Fruit fly (Drosophila melanogaster): ENCODE data around the gene Iris.
A peak's percentile ranks its signal among the peaks of the same experiment; 100 is the strongest.

The Iris gene

dm6 chr2L:1142730-1143281 is 8.9 kb upstream of the Iris start, which contains the start of gene MFS3:
Gene MFS3 (plus strand): TSS chr2L:1143201.
- TF ChIP-seq pad (GFP tag; optimal IDR thresholded peaks at IDR 0.05), result peak; percentile 39
- no peak for TF ChIP-seq CG5204 (GFP tag; optimal IDR thresholded peaks at IDR 0.05)

- TF ChIP-seq CG11617 (GFP tag; optimal IDR thresholded peaks at IDR 0.05) (no peak), toe (GFP tag; optimal IDR thresholded peaks at IDR 0.05) (no peak), Hr96 (GFP tag; optimal IDR thresholded peaks at IDR 0.05) (no peak), bab1 (GFP tag; optimal IDR thresholded peaks at IDR 0.05) (no peak), ovo (GFP tag; optimal IDR thresholded peaks at IDR 0.05) (no peak), CG7101 (tag; optimal IDR thresholded peaks at IDR 0.05) (no peak), kay (GFP tag; ENCODE audit: borderline replicate concordance) (no peak), CG12768 (GFP tag; optimal IDR thresholded peaks at IDR 0.05) (no peak)
These were observed 3.1 kb upstream of the Iris start for dm6 chr2L:1136993-1137392.

dm6 chr2L:1135495-1135894 is 1.6 kb upstream of the Iris start:
- TF ChIP-seq CG14711 (tag; optimal IDR thresholded peaks at IDR 0.05), result peak; percentile 30
- TF ChIP-seq ovo (GFP tag; optimal IDR thresholded peaks at IDR 0.05), result no peak
- no peak for TF ChIP-seq tj (GFP tag; optimal IDR thresholded peaks at IDR 0.05)
- peak; percentile 1 for TF ChIP-seq toe (GFP tag; optimal IDR thresholded peaks at IDR 0.05)
- no peak for TF ChIP-seq CG5204 (GFP tag; optimal IDR thresholded peaks at IDR 0.05)
- TF ChIP-seq Crg-1 (GFP tag; optimal IDR thresholded peaks at IDR 0.05), result no peak
- no peak for TF ChIP-seq Clk (GFP tag; optimal IDR thresholded peaks at IDR 0.05)
- peak; percentile 58 for TF ChIP-seq CG11617 (GFP tag; optimal IDR thresholded peaks at IDR 0.05)
- no peak for TF ChIP-seq pad (GFP tag; optimal IDR thresholded peaks at IDR 0.05)
- peak; percentile 29 for TF ChIP-seq CG7101 (tag; optimal IDR thresholded peaks at IDR 0.05)
- TF ChIP-seq CG1620 (GFP tag; optimal IDR thresholded peaks at IDR 0.05), result no peak
- no peak for TF ChIP-seq kay (GFP tag; ENCODE audit: borderline replicate concordance)
- TF ChIP-seq cic (GFP tag; optimal IDR thresholded peaks at IDR 0.05), result no peak
- no peak for TF ChIP-seq bab1 (GFP tag; optimal IDR thresholded peaks at IDR 0.05)
- no peak for TF ChIP-seq cnc (optimal IDR thresholded peaks at IDR 0.05)
- TF ChIP-seq Mnt (GFP tag; optimal IDR thresholded peaks at IDR 0.05), result no peak
- TF ChIP-seq CG33017 (tag; optimal IDR thresholded peaks at IDR 0.05), result peak; percentile 54
- peak; percentile 39 for TF ChIP-seq CG12768 (GFP tag; optimal IDR thresholded peaks at IDR 0.05)
- TF ChIP-seq CG7045 (GFP tag; optimal IDR thresholded peaks at IDR 0.05), result peak; percentile 69
- no peak for TF ChIP-seq Hr96 (GFP tag; optimal IDR thresholded peaks at IDR 0.05)

DNA sequence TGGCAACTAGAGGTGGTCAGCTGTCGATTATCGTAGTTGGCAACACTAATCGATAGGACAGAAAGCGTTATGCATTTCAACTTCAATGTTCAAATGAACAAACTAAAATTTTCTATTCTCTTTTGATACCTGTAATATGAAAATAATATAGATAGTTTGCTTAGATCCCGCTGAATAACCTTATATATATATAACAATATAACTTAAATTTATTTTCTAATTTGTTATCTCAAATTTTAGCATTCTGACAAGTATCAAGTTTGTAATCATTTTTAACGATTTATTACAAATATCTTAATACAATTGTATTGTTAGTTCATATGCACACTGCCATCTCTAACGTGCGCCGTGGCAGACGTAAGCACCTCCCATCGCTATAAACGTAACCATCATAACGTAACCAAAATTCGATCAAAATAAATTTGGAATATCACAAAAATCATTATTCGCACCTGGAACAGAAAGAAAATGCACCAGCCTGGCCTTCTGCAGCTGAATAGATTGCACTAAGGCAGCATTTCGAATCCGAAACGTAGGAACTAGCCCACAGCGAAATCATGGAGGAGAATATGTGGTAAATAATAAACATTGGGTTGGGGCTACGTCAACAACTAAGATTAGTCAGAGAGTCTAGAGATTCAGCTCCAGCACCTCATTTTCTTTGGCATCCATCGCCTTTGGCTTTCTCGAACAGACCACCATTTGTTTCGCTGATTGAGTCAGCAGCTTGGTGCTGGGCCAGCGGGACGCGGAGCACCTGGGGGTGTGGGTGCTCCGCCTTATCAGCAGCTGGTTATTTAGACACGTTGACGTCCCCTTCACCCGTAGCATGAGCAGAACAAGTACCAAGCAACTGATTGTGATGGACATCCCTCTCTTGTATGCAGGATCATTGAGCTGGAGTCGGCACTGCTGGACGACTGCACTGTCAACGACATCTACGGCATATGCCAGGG is 4.7 kb downstream of the Iris start, which contains the start of the genes Pino and TBC1D23:
TSS of gene Pino (minus strand) at position 22 of the 956 bp plus-strand sequence.
TSS of gene TBC1D23 (plus strand) at position 385 of the 956 bp plus-strand sequence.
- TF ChIP-seq CG1620 (GFP tag; optimal IDR thresholded peaks at IDR 0.05) (peak; percentile 58), Crg-1 (GFP tag; optimal IDR thresholded peaks at IDR 0.05) (peak; percentile 54), cnc (optimal IDR thresholded peaks at IDR 0.05) (no peak), CG14711 (tag; optimal IDR thresholded peaks at IDR 0.05) (peak; percentile 73), bab1 (GFP tag; optimal IDR thresholded peaks at IDR 0.05) (peak; percentile 48), CG7045 (GFP tag; optimal IDR thresholded peaks at IDR 0.05) (peak; percentile 73), CG5204 (GFP tag; optimal IDR thresholded peaks at IDR 0.05) (peak; percentile 75), kay (GFP tag; ENCODE audit: borderline replicate concordance) (no peak), CG7101 (tag; optimal IDR thresholded peaks at IDR 0.05) (peak; percentile 80), Mnt (GFP tag; optimal IDR thresholded peaks at IDR 0.05) (peak; percentile 15), Hr96 (GFP tag; optimal IDR thresholded peaks at IDR 0.05) (peak; percentile 55), CG12768 (GFP tag; optimal IDR thresholded peaks at IDR 0.05) (peak; percentile 67), CG11617 (GFP tag; optimal IDR thresholded peaks at IDR 0.05) (peak; percentile 75), tj (GFP tag; optimal IDR thresholded peaks at IDR 0.05) (peak; percentile 40), cic (GFP tag; optimal IDR thresholded peaks at IDR 0.05) (no peak), pad (GFP tag; optimal IDR thresholded peaks at IDR 0.05) (peak; percentile 41), ovo (GFP tag; optimal IDR thresholded peaks at IDR 0.05) (peak; percentile 36), toe (GFP tag; optimal IDR thresholded peaks at IDR 0.05) (peak; percentile 83), CG33017 (tag; optimal IDR thresholded peaks at IDR 0.05) (peak; percentile 78), Clk (GFP tag; optimal IDR thresholded peaks at IDR 0.05) (peak; percentile 45)

dm6 chr2L:1128344-1128931 is 5.5 kb downstream of the Iris start:
- TF ChIP-seq tj (GFP tag; optimal IDR thresholded peaks at IDR 0.05) (peak; percentile 28), Mnt (GFP tag; optimal IDR thresholded peaks at IDR 0.05) (no peak), cnc (optimal IDR thresholded peaks at IDR 0.05) (peak in 1 of 2 experiments; percentile 74)

Measured in whole organism, adult.